Worm (Caenorhabditis elegans): Measurements from ENCODE around the gene R10D12.6.

Gene R10D12.6

ce11 chrV:13980807-13981206 is 31.7 kb downstream of the R10D12.6 start, which contains the start of gene eol-1:
TSS of gene eol-1 (minus strand) at chrV:13980907.
- TF ChIP-seq unc-62 (GFP tag; optimal IDR thresholded peaks at IDR 0.05) = no peak

DNA sequence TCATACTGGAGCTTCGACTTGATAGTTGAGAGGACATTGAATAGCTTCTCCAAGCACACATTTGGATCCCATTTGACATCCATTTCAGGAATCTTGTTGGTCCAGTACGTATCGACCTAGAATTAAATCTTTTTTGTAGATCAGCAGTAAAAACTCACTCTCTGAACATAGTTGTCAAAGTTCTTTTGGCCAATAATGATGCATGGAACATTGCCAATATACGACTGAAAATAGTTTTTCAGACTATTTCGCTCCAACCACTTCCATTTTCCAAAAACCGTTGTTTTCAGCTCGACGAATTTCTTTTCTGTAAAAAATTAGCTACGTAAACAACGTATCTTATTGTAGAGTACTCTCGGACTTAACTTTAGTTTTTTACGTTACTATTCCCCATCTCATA is 32.6 kb downstream of the R10D12.6 start:
- no peak for TF ChIP-seq unc-62 (GFP tag; optimal IDR thresholded peaks at IDR 0.05)

ce11 chrV:13984828-13985227 is 35.7 kb downstream of the R10D12.6 start, which contains the start of gene end-1:
TSS of gene end-1 (plus strand) at chrV:13985128.
- TF ChIP-seq unc-62 (GFP tag; optimal IDR thresholded peaks at IDR 0.05) = no peak

DNA sequence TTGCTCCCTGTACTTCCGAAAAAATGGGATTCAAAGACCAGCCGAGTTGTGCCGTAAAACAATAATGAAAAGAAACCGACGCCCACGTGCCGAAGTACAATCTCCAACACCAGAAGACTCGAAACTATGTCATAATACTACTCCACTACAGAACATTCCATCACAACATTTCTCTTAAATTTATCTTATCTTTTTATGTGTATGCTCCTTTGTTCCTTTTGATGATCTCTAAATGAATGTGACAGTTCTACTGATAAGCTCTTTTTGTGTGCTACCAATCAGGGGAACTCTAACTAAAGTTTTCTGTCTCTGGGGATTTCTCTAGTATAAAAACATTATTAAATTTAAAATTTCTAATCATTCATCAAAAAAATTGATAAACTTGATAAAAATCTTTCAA is 37.7 kb downstream of the R10D12.6 start:
- TF ChIP-seq unc-62 (GFP tag; optimal IDR thresholded peaks at IDR 0.05) = no peak

- TF ChIP-seq unc-62 (GFP tag; optimal IDR thresholded peaks at IDR 0.05) = no peak
Observed at ce11 chrV:13992485-13992884, 43.4 kb downstream of the R10D12.6 start, which contains the start of gene droe-4. TSS of gene droe-4 (plus strand) at chrV:13992656.

ce11 chrV:13993478-13993877 is 44.4 kb downstream of the R10D12.6 start:
- no peak for TF ChIP-seq unc-62 (GFP tag; optimal IDR thresholded peaks at IDR 0.05)
